Worm (Caenorhabditis elegans): ENCODE measurements around the gene F14H8.8.

- TF ChIP-seq W03F9.2 (tag; optimal IDR thresholded peaks at IDR 0.05): no peak
- no peak for TF ChIP-seq him-1 (tag; optimal IDR thresholded peaks at IDR 0.05)
Measured at ce11 chrV:15057724-15058123, 28.5 kb downstream of the F14H8.8 start.
